Worm (Caenorhabditis elegans): ENCODE results near the gene gnrr-7.

The gnrr-7 gene

ce11 chrX:11206953-11207352 lies 21.4 kb downstream of the gnrr-7 start, which contains the start of gene hst-2 (continued):
- TF ChIP-seq zip-4 (GFP tag; optimal IDR thresholded peaks at IDR 0.05) (peak; percentile 78), mep-1 (tag; optimal IDR thresholded peaks at IDR 0.05) (peak; percentile 99), Y116A8C.19 (tag; optimal IDR thresholded peaks at IDR 0.05; ENCODE audit: borderline replicate concordance) (no peak), nhr-85 (tag) (peak; percentile 98), ztf-11 (tag; optimal IDR thresholded peaks at IDR 0.05) (peak in 1 of 2 experiments; percentile 75), ceh-90 (tag; optimal IDR thresholded peaks at IDR 0.05) (no peak), hlh-4 (tag; optimal IDR thresholded peaks at IDR 0.05) (no peak), F16B12.6 (tag; optimal IDR thresholded peaks at IDR 0.05) (peak; percentile 73), mef-2 (tag; optimal IDR thresholded peaks at IDR 0.05) (peak; percentile 84), jun-1 (tag; optimal IDR thresholded peaks at IDR 0.05) (peak; percentile 90), lsy-2 (tag; optimal IDR thresholded peaks at IDR 0.05) (peak; percentile 91 to 93), blmp-1 (tag; optimal IDR thresholded peaks at IDR 0.05) (peak; percentile 83), pqm-1 (tag; optimal IDR thresholded peaks at IDR 0.05) (no peak), unc-86 (tag; optimal IDR thresholded peaks at IDR 0.05) (peak; percentile 90), alr-1 (tag; optimal IDR thresholded peaks at IDR 0.05; ENCODE audit: borderline replicate concordance) (no peak)

ce11 chrX:11208788-11209187 lies 23.2 kb downstream of the gnrr-7 start, which contains the start of gene C34F6.5:
Gene C34F6.5 (minus strand): TSS chrX:11208888.
- no peak for TF ChIP-seq skn-1 (tag; optimal IDR thresholded peaks at IDR 0.05)
- no peak for TF ChIP-seq nhr-84 (tag; optimal IDR thresholded peaks at IDR 0.05)
- no peak for TF ChIP-seq mep-1 (tag; optimal IDR thresholded peaks at IDR 0.05)
- peak; percentile 4 for TF ChIP-seq fkh-8 (tag; optimal IDR thresholded peaks at IDR 0.05)

- TF ChIP-seq mab-9 (GFP tag; IDR thresholded peaks at IDR 0.05) (no peak), nhr-90 (tag; optimal IDR thresholded peaks at IDR 0.05; ENCODE audit: poor library complexity) (no peak), elt-3 (tag; optimal IDR thresholded peaks at IDR 0.05) (no peak), swsn-7 (tag; optimal IDR thresholded peaks at IDR 0.05) (no peak)
Observed at ce11 chrX:11210417-11210816, 24.8 kb downstream of the gnrr-7 start.

ce11 chrX:11211360-11211759 lies 25.8 kb downstream of the gnrr-7 start:
- TF ChIP-seq nhr-11 (tag; optimal IDR thresholded peaks at IDR 0.05), result no peak
- TF ChIP-seq nhr-85 (tag), result no peak
- TF ChIP-seq vab-15 (tag; optimal IDR thresholded peaks at IDR 0.05), result no peak
- no peak for TF ChIP-seq nhr-20 (tag; optimal IDR thresholded peaks at IDR 0.05)
- TF ChIP-seq hlh-4 (tag; optimal IDR thresholded peaks at IDR 0.05), result no peak
- no peak for TF ChIP-seq egl-27 (tag; optimal IDR thresholded peaks at IDR 0.05)
- no peak for TF ChIP-seq xbp-1 (tag; optimal IDR thresholded peaks at IDR 0.05)
- no peak for TF ChIP-seq unc-130 (tag; optimal IDR thresholded peaks at IDR 0.05)
- no peak for TF ChIP-seq mdl-1 (tag; optimal IDR thresholded peaks at IDR 0.05)
- TF ChIP-seq ces-1 (GFP tag; optimal IDR thresholded peaks at IDR 0.05), result no peak
- TF ChIP-seq hpl-2 (GFP tag; optimal IDR thresholded peaks at IDR 0.05), result no peak
- no peak for TF ChIP-seq swsn-7 (tag; optimal IDR thresholded peaks at IDR 0.05)
- no peak for TF ChIP-seq nhr-90 (tag; optimal IDR thresholded peaks at IDR 0.05; ENCODE audit: poor library complexity)
- no peak for TF ChIP-seq ceh-82 (tag; optimal IDR thresholded peaks at IDR 0.05)
- no peak for TF ChIP-seq dsc-1 (tag; optimal IDR thresholded peaks at IDR 0.05)
- no peak for TF ChIP-seq snu-23 (GFP tag; optimal IDR thresholded peaks at IDR 0.05)

ce11 chrX:11215420-11216050 lies 29.9 kb downstream of the gnrr-7 start, which contains the start of the genes C34F6.7 and idh-2:
Gene C34F6.7 (minus strand): TSS chrX:11215470.
Gene idh-2 (plus strand): TSS chrX:11216000.
- TF ChIP-seq dsc-1 (tag; optimal IDR thresholded peaks at IDR 0.05), result peak; percentile 0
- peak; percentile 40 for TF ChIP-seq ztf-4 (tag; optimal IDR thresholded peaks at IDR 0.05)
- peak; percentile 43 for TF ChIP-seq swsn-7 (tag; optimal IDR thresholded peaks at IDR 0.05)
- no peak for TF ChIP-seq ama-1 (optimal IDR thresholded peaks at IDR 0.05)
- TF ChIP-seq isw-1 (GFP tag; IDR thresholded peaks at IDR 0.05), result no peak
- no peak for TF ChIP-seq unc-62 (GFP tag; optimal IDR thresholded peaks at IDR 0.05)
- peak; percentile 84 for TF ChIP-seq nhr-85 (tag)
- peak; percentile 35 for TF ChIP-seq rnt-1 (tag; optimal IDR thresholded peaks at IDR 0.05)
- TF ChIP-seq mep-1 (tag; optimal IDR thresholded peaks at IDR 0.05), result peak; percentile 71
- no peak for TF ChIP-seq ets-5 (GFP tag; IDR thresholded peaks at IDR 0.05)
- TF ChIP-seq Y116A8C.19 (tag; optimal IDR thresholded peaks at IDR 0.05; ENCODE audit: borderline replicate concordance), result no peak
- peak; percentile 61 for TF ChIP-seq nhr-90 (tag; optimal IDR thresholded peaks at IDR 0.05; ENCODE audit: poor library complexity)
- peak in 1 of 3 experiments; percentile 42 for TF ChIP-seq ceh-82 (tag; optimal IDR thresholded peaks at IDR 0.05)
- peak; percentile 20 for TF ChIP-seq nhr-19 (GFP tag; conservative IDR thresholded peaks at IDR 0.05)
- peak; percentile 48 to 93 (median 66) for TF ChIP-seq elt-3 (tag; optimal IDR thresholded peaks at IDR 0.05)
- TF ChIP-seq nhr-71 (tag; optimal IDR thresholded peaks at IDR 0.05), result peak; percentile 59
- TF ChIP-seq ceh-88 (GFP tag; IDR thresholded peaks at IDR 0.05), result no peak
- no peak for TF ChIP-seq unc-86 (tag; optimal IDR thresholded peaks at IDR 0.05)
- TF ChIP-seq nhr-47 (tag; optimal IDR thresholded peaks at IDR 0.05), result peak; percentile 39
